Worm (Caenorhabditis elegans): ENCODE results near the gene F56A11.6.

The F56A11.6 gene

DNA sequence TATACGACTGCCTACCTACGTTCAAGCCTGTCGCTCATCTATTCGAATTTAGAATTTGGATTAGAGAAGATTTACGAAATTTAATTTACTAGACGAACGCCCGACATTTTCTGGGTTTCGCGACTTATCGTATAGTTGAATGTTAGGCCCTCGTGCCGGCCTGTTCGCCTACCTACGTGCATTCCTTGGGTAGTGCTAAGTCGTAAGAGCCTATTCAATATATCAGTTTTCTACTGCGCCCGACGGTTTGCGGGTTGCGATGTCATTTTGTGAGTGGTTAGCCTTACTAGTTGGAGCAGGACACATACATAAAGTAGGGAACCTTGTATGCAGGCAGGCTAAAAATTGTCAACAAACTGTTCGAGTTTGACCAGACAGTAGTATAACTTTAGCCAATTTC, 41.0 kb upstream of the F56A11.6 start:
- TF ChIP-seq lin-15B (tag; optimal IDR thresholded peaks at IDR 0.05) (no peak), snu-23 (GFP tag; optimal IDR thresholded peaks at IDR 0.05) (no peak), sup-37 (GFP tag; optimal IDR thresholded peaks at IDR 0.05) (no peak), lin-14 (GFP tag; optimal IDR thresholded peaks at IDR 0.05) (no peak), C16A3.4 (tag; optimal IDR thresholded peaks at IDR 0.05) (no peak), pax-3 (tag; optimal IDR thresholded peaks at IDR 0.05) (no peak), sox-4 (tag; optimal IDR thresholded peaks at IDR 0.05) (no peak), mab-9 (GFP tag; IDR thresholded peaks at IDR 0.05) (no peak), jun-1 (tag; optimal IDR thresholded peaks at IDR 0.05) (no peak), C04F5.9 (tag; optimal IDR thresholded peaks at IDR 0.05) (no peak), isw-1 (GFP tag; IDR thresholded peaks at IDR 0.05) (no peak)

DNA sequence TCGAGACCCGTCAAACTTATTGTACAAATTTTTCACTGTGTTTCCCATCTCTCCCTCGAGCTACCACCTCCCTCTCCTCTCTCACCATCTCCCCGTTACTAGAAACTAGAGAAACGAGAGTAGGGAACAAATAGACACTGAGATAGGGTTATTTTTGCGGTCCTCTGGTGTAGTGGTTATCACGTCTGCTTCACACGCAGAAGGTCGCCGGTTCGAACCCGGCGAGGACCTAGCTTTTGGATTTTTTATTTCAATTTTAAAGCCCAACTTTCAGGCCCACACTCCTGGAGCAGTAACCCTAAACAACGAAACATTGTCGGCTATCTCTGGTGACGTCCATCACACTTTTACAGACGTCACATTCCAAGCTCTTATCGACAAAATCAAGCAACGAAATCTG, 38.3 kb upstream of the F56A11.6 start:
- TF ChIP-seq dpl-1 (GFP tag; optimal IDR thresholded peaks at IDR 0.05) = peak; percentile 3 to 53 (median 38)
- TF ChIP-seq nhr-76 (tag; optimal IDR thresholded peaks at IDR 0.05) = no peak
- no peak for TF ChIP-seq unc-62 (GFP tag; optimal IDR thresholded peaks at IDR 0.05)
- no peak for TF ChIP-seq pqm-1 (tag; optimal IDR thresholded peaks at IDR 0.05)
- TF ChIP-seq Y116A8C.19 (tag; optimal IDR thresholded peaks at IDR 0.05; ENCODE audit: borderline replicate concordance) = no peak
- peak; percentile 11 for TF ChIP-seq irx-1 (tag; optimal IDR thresholded peaks at IDR 0.05)
- TF ChIP-seq mab-9 (GFP tag; IDR thresholded peaks at IDR 0.05) = no peak
- TF ChIP-seq ceh-63 (GFP tag; optimal IDR thresholded peaks at IDR 0.05) = no peak
- no peak for TF ChIP-seq tlp-1 (tag; optimal IDR thresholded peaks at IDR 0.05)
- no peak for TF ChIP-seq zip-4 (GFP tag; optimal IDR thresholded peaks at IDR 0.05)
- peak; percentile 83 for TF ChIP-seq rnt-1 (tag; optimal IDR thresholded peaks at IDR 0.05)
- TF ChIP-seq egl-13 (tag; optimal IDR thresholded peaks at IDR 0.05) = no peak
- TF ChIP-seq hlh-17 (GFP tag; optimal IDR thresholded peaks at IDR 0.05; ENCODE audit: borderline replicate concordance) = no peak
- TF ChIP-seq nhr-77 (tag; optimal IDR thresholded peaks at IDR 0.05) = peak; percentile 56
- peak; percentile 51 for TF ChIP-seq jun-1 (tag; optimal IDR thresholded peaks at IDR 0.05)
- TF ChIP-seq fos-1 (tag; optimal IDR thresholded peaks at IDR 0.05) = peak; percentile 42
- TF ChIP-seq zag-1 (tag; optimal IDR thresholded peaks at IDR 0.05) = no peak
- no peak for TF ChIP-seq efl-3 (GFP tag; optimal IDR thresholded peaks at IDR 0.05)
- TF ChIP-seq aly-2 (tag; optimal IDR thresholded peaks at IDR 0.05) = peak; percentile 48
- TF ChIP-seq aha-1 (tag; optimal IDR thresholded peaks at IDR 0.05) = no peak
- TF ChIP-seq nhr-84 (tag; optimal IDR thresholded peaks at IDR 0.05) = no peak
- peak; percentile 33 to 55 for TF ChIP-seq efl-1 (optimal IDR thresholded peaks at IDR 0.05)
- peak; percentile 44 to 96 for TF ChIP-seq efl-1 (GFP tag; optimal IDR thresholded peaks at IDR 0.05 in 1 of 2)
- TF ChIP-seq fkh-10 (GFP tag; optimal IDR thresholded peaks at IDR 0.05) = peak; percentile 32
- no peak for TF ChIP-seq alr-1 (tag; optimal IDR thresholded peaks at IDR 0.05; ENCODE audit: borderline replicate concordance)
- no peak for TF ChIP-seq mef-2 (tag; optimal IDR thresholded peaks at IDR 0.05)
- TF ChIP-seq tbx-2 (tag; optimal IDR thresholded peaks at IDR 0.05) = peak; percentile 22
- TF ChIP-seq pag-3 (tag; optimal IDR thresholded peaks at IDR 0.05; ENCODE audit: borderline replicate concordance, insufficient read depth) = no peak
- no peak for TF ChIP-seq ztf-11 (tag; optimal IDR thresholded peaks at IDR 0.05)
- TF ChIP-seq unc-30 (tag; optimal IDR thresholded peaks at IDR 0.05) = no peak
- TF ChIP-seq snpc-4 (tag; optimal IDR thresholded peaks at IDR 0.05) = peak; percentile 27
- no peak for TF ChIP-seq sup-37 (GFP tag; optimal IDR thresholded peaks at IDR 0.05)
- no peak for TF ChIP-seq hlh-4 (tag; optimal IDR thresholded peaks at IDR 0.05)
- peak; percentile 68 for TF ChIP-seq nhr-47 (tag; optimal IDR thresholded peaks at IDR 0.05)
- TF ChIP-seq lsy-2 (tag; optimal IDR thresholded peaks at IDR 0.05) = peak; percentile 39 to 77
- no peak for TF ChIP-seq nhr-237 (tag; optimal IDR thresholded peaks at IDR 0.05)
- peak; percentile 24 for TF ChIP-seq nhr-90 (tag; optimal IDR thresholded peaks at IDR 0.05; ENCODE audit: poor library complexity)
- TF ChIP-seq unc-98 (GFP tag; IDR thresholded peaks at IDR 0.05) = no peak
- TF ChIP-seq fkh-8 (tag; optimal IDR thresholded peaks at IDR 0.05) = peak; percentile 75
- no peak for TF ChIP-seq nhr-11 (tag; optimal IDR thresholded peaks at IDR 0.05)
- TF ChIP-seq sptf-1 (tag; optimal IDR thresholded peaks at IDR 0.05) = no peak
- TF ChIP-seq C16A3.4 (tag; optimal IDR thresholded peaks at IDR 0.05) = peak; percentile 71
- no peak for TF ChIP-seq fkh-4 (tag; optimal IDR thresholded peaks at IDR 0.05; ENCODE audit: borderline replicate concordance)
- no peak for TF ChIP-seq ceh-90 (tag; optimal IDR thresholded peaks at IDR 0.05)
- no peak for TF ChIP-seq sox-4 (tag; optimal IDR thresholded peaks at IDR 0.05)
- no peak for TF ChIP-seq ces-1 (GFP tag; optimal IDR thresholded peaks at IDR 0.05)
